Fruit fly (Drosophila melanogaster) whole organism, embryonic: ENCODE results near the gene Elal.

Experiments
- Atf3 ChIP-seq: fragments of 200-800 bp; sonication (Bioruptor generic); optimal IDR thresholded peaks from 3 replicates; lab custom pipeline; 2016; ENCODE audit warnings: missing biosample characterization, missing genetic modification characterization
- CG1024 ChIP-seq: fragments of 200-800 bp; sonication (Bioruptor generic); IDR thresholded peaks from 2 replicates; pipeline ENCODE4 v1.3.6; 2022; ENCODE audit warnings: missing biosample characterization, missing genetic modification characterization
- CG10267 ChIP-seq: fragments of 200-800 bp; sonication (Bioruptor generic); optimal IDR thresholded peaks from 2 replicates; lab custom pipeline; 2018; ENCODE audit warnings: missing biosample characterization, mild to moderate bottlenecking, missing genetic modification characterization, moderate library complexity
- CG10462 ChIP-seq: fragments of 200-800 bp; sonication (Bioruptor generic); optimal IDR thresholded peaks from 2 replicates; lab custom pipeline; 2016; ENCODE audit warnings: missing biosample characterization, missing genetic modification characterization
- CG10959 ChIP-seq: fragments of 200-800 bp; sonication (Bioruptor generic); IDR thresholded peaks from 2 replicates; pipeline ENCODE4 v1.3.6; 2022; ENCODE audit warnings: missing biosample characterization, missing genetic modification characterization
- CG10979 ChIP-seq: fragments of 200-800 bp; sonication (Bioruptor generic); optimal IDR thresholded peaks from 2 replicates; lab custom pipeline; 2018; ENCODE audit warnings: missing biosample characterization, mild to moderate bottlenecking, missing genetic modification characterization, moderate library complexity
- CG15269 ChIP-seq: fragments of 200-800 bp; sonication (Bioruptor generic); optimal IDR thresholded peaks from 2 replicates; lab custom pipeline; 2018; ENCODE audit warnings: missing biosample characterization, mild to moderate bottlenecking, missing genetic modification characterization, moderate library complexity
- CG18599 ChIP-seq: fragments of 200-800 bp; sonication (Bioruptor generic); optimal IDR thresholded peaks from 3 replicates; lab custom pipeline; 2017; ENCODE audit warnings: missing biosample characterization, missing genetic modification characterization, mild to moderate bottlenecking, moderate library complexity, missing genetic modification reagents
- CG18764 ChIP-seq: fragments of 200-800 bp; sonication (Bioruptor generic); optimal IDR thresholded peaks from 3 replicates; lab custom pipeline; 2016; ENCODE audit warnings: missing biosample characterization, missing genetic modification characterization
- CG2199 ChIP-seq: fragments of 200-800 bp; sonication (Bioruptor generic); IDR thresholded peaks from 3 replicates; pipeline ENCODE4 v1.3.6; 2022; ENCODE audit warnings: missing biosample characterization, missing genetic modification characterization
- CG2678 ChIP-seq: fragments of 200-800 bp; sonication (Bioruptor generic); optimal IDR thresholded peaks from 3 replicates; lab custom pipeline; 2019; ENCODE audit warnings: missing biosample characterization, mild to moderate bottlenecking, missing genetic modification characterization, moderate library complexity
- CG2875 ChIP-seq: fragments of 200-800 bp; sonication (Bioruptor generic); optimal IDR thresholded peaks from 2 replicates; lab custom pipeline; 2017; ENCODE audit warnings: missing biosample characterization, mild to moderate bottlenecking, missing genetic modification characterization, missing genetic modification reagents
- CG3847 ChIP-seq: fragments of 200-800 bp; sonication (Bioruptor generic); IDR thresholded peaks from 2 replicates; pipeline ENCODE4 v1.3.6; 2022; ENCODE audit warnings: missing biosample characterization, missing genetic modification characterization
- CG4360 ChIP-seq: fragments of 200-800 bp; sonication (Bioruptor generic); IDR thresholded peaks from 2 replicates; pipeline ENCODE4 v1.3.6; 2022; ENCODE audit warnings: missing biosample characterization, missing genetic modification characterization
- CG43689 ChIP-seq: fragments of 200-800 bp; sonication (Bioruptor generic); IDR thresholded peaks from 2 replicates; pipeline ENCODE4 v1.3.6; 2022; ENCODE audit warnings: missing biosample characterization, missing genetic modification characterization
- CG6683 ChIP-seq: fragments of 200-800 bp; sonication (Bioruptor generic); optimal IDR thresholded peaks from 2 replicates; lab custom pipeline; 2017; ENCODE audit warnings: missing biosample characterization, mild to moderate bottlenecking, missing genetic modification characterization, missing genetic modification reagents
- CG7372 ChIP-seq: fragments of 200-800 bp; sonication (Bioruptor generic); IDR thresholded peaks from 2 replicates; pipeline ENCODE4 v1.3.6; 2022; ENCODE audit warnings: missing biosample characterization, missing genetic modification characterization
- CG7745 ChIP-seq: fragments of 200-800 bp; sonication (Bioruptor generic); optimal IDR thresholded peaks from 2 replicates; lab custom pipeline; 2018; ENCODE audit warnings: missing biosample characterization, mild to moderate bottlenecking, missing genetic modification characterization, moderate library complexity
- Dip2 ChIP-seq: fragments of 200-800 bp; sonication (Bioruptor generic); IDR thresholded peaks from 2 replicates; pipeline ENCODE4 v1.3.6; 2022; ENCODE audit warnings: missing biosample characterization, missing genetic modification characterization
- Drgx ChIP-seq: fragments of 200-800 bp; sonication (Bioruptor generic); IDR thresholded peaks from 2 replicates; pipeline ENCODE4 v1.3.6; 2022; ENCODE audit warnings: missing biosample characterization, missing genetic modification characterization
- HLH4C ChIP-seq: fragments of 200-800 bp; sonication (Bioruptor generic); IDR thresholded peaks from 3 replicates; pipeline ENCODE4 v1.3.6; 2022; ENCODE audit warnings: missing biosample characterization, missing genetic modification characterization; ENCODE audit not compliant: partially characterized antibody
- HmgZ ChIP-seq: fragments of 200-800 bp; sonication (Bioruptor generic); optimal IDR thresholded peaks from 2 replicates; lab custom pipeline; 2018; ENCODE audit warnings: missing biosample characterization, mild to moderate bottlenecking, missing genetic modification characterization
- Hsf ChIP-seq: fragments of 200-800 bp; sonication (Bioruptor generic); optimal IDR thresholded peaks from 3 replicates; lab custom pipeline; 2016; ENCODE audit warnings: missing biosample characterization, missing genetic modification characterization
- Max ChIP-seq: fragments of 200-800 bp; sonication (Bioruptor generic); optimal IDR thresholded peaks from 2 replicates; lab custom pipeline; 2016; ENCODE audit warnings: missing biosample characterization, mild to moderate bottlenecking, missing genetic modification characterization
- NC2α ChIP-seq: fragments of 200-800 bp; sonication (Bioruptor generic); optimal IDR thresholded peaks from 2 replicates; lab custom pipeline; 2016; ENCODE audit warnings: missing biosample characterization, missing genetic modification characterization
- Ptx1 ChIP-seq: fragments of 200-800 bp; sonication (Bioruptor generic); IDR thresholded peaks from 2 replicates; pipeline ENCODE4 v1.3.6; 2022; ENCODE audit warnings: missing biosample characterization, missing genetic modification characterization
- Ravus ChIP-seq: fragments of 200-800 bp; sonication (Bioruptor generic); IDR thresholded peaks from 2 replicates; pipeline ENCODE4 v1.3.6; 2022; ENCODE audit warnings: missing biosample characterization, missing genetic modification characterization
- Sin3A ChIP-seq: fragments of >200 bp; optimal IDR thresholded peaks from 2 replicates; lab custom pipeline; 2018
- Six4 ChIP-seq: fragments of 200-800 bp; sonication (Bioruptor generic); optimal IDR thresholded peaks from 2 replicates; lab custom pipeline; 2016; ENCODE audit warnings: missing biosample characterization, missing genetic modification characterization
- Sry-β ChIP-seq: fragments of 200-800 bp; sonication (Bioruptor generic); optimal IDR thresholded peaks from 2 replicates; lab custom pipeline; 2018; ENCODE audit warnings: missing biosample characterization, mild to moderate bottlenecking, missing genetic modification characterization, moderate library complexity
- Sry-δ ChIP-seq: fragments of 200-800 bp; sonication (Bioruptor generic); optimal IDR thresholded peaks from 2 replicates; lab custom pipeline; 2016; ENCODE audit warnings: missing biosample characterization, missing genetic modification characterization
- Vsx1 ChIP-seq: fragments of 200-800 bp; sonication (Bioruptor generic); optimal IDR thresholded peaks from 2 replicates; lab custom pipeline; 2017; ENCODE audit warnings: missing biosample characterization, mild to moderate bottlenecking, missing genetic modification characterization, missing genetic modification reagents
- ato ChIP-seq: fragments of 200-800 bp; sonication (Bioruptor generic); IDR thresholded peaks from 2 replicates; pipeline ENCODE4 v1.3.6; 2022; ENCODE audit warnings: missing biosample characterization, missing genetic modification characterization; ENCODE audit not compliant: partially characterized antibody
- bigmax ChIP-seq: fragments of 200-800 bp; sonication (Bioruptor generic); optimal IDR thresholded peaks from 2 replicates; lab custom pipeline; 2018; ENCODE audit warnings: missing biosample characterization, mild to moderate bottlenecking, missing genetic modification characterization
- da ChIP-seq: fragments of 200-800 bp; sonication (Bioruptor generic); optimal IDR thresholded peaks from 2 replicates; lab custom pipeline; 2016; ENCODE audit warnings: missing biosample characterization, missing genetic modification characterization
- dmrt11E ChIP-seq: fragments of 200-800 bp; sonication (Bioruptor generic); optimal IDR thresholded peaks from 3 replicates; lab custom pipeline; 2018; ENCODE audit warnings: missing biosample characterization, mild to moderate bottlenecking, missing genetic modification characterization, moderate library complexity
- dmrt99B ChIP-seq: fragments of 200-800 bp; sonication (Bioruptor generic); optimal IDR thresholded peaks from 2 replicates; lab custom pipeline; 2018; ENCODE audit warnings: missing biosample characterization, mild to moderate bottlenecking, missing genetic modification characterization, moderate library complexity
- fru ChIP-seq: fragments of >200 bp; optimal IDR thresholded peaks from 2 replicates; lab custom pipeline; 2017
- gce ChIP-seq: fragments of 200-800 bp; sonication (Bioruptor generic); IDR thresholded peaks from 3 replicates; pipeline ENCODE4 v1.3.6; 2022; ENCODE audit warnings: missing biosample characterization, missing genetic modification characterization
- ham ChIP-seq: fragments of 200-800 bp; sonication (Bioruptor generic); IDR thresholded peaks from 2 replicates; pipeline ENCODE4 v1.3.6; 2022; ENCODE audit warnings: missing biosample characterization, missing genetic modification characterization
- her ChIP-seq: fragments of 200-800 bp; sonication (Bioruptor generic); optimal IDR thresholded peaks from 2 replicates; lab custom pipeline; 2016; ENCODE audit warnings: missing biosample characterization, missing genetic modification characterization
- hkb ChIP-seq, 2 experiments: fragments of 200-800 bp in 1 of 2; fragments of >200 bp in 1 of 2; sonication (Bioruptor generic) in 1 of 2; IDR thresholded peaks in 1 of 2; optimal IDR thresholded peaks in 1 of 2; 2 replicates each; pipeline versions ENCODE4 v1.3.6 to Lab custom; 2017 to 2022; ENCODE audit warnings: missing biosample characterization in 1 of 2, missing genetic modification characterization in 1 of 2
- nerfin-1 ChIP-seq: fragments of 200-800 bp; sonication (Bioruptor generic); optimal IDR thresholded peaks from 3 replicates; lab custom pipeline; 2019; ENCODE audit warnings: missing biosample characterization, mild to moderate bottlenecking, missing genetic modification characterization, moderate library complexity
- phol ChIP-seq: fragments of 200-800 bp; sonication (Bioruptor generic); optimal IDR thresholded peaks from 3 replicates; lab custom pipeline; 2018; ENCODE audit warnings: missing biosample characterization, mild to moderate bottlenecking, missing genetic modification characterization, moderate library complexity
- pros ChIP-seq: fragments of 200-800 bp; sonication (Bioruptor generic); optimal IDR thresholded peaks from 3 replicates; lab custom pipeline; 2019; ENCODE audit warnings: missing biosample characterization, mild to moderate bottlenecking, missing genetic modification characterization, moderate library complexity
- repo ChIP-seq: fragments of 200-800 bp; sonication (Bioruptor generic); optimal IDR thresholded peaks from 2 replicates; lab custom pipeline; 2016; ENCODE audit warnings: missing biosample characterization, missing genetic modification characterization
- rib ChIP-seq: fragments of 200-800 bp; sonication (Bioruptor generic); IDR thresholded peaks from 2 replicates; pipeline ENCODE4 v1.3.6; 2022; ENCODE audit warnings: missing biosample characterization, missing genetic modification characterization
- schlank ChIP-seq: fragments of 200-800 bp; sonication (Bioruptor generic); optimal IDR thresholded peaks from 2 replicates; lab custom pipeline; 2018; ENCODE audit warnings: missing biosample characterization, mild to moderate bottlenecking, missing genetic modification characterization
- yki ChIP-seq: fragments of >200 bp; optimal IDR thresholded peaks from 3 replicates; lab custom pipeline; 2018

Gene Elal

dm6 chr3R:24875939-24876842, 11.0 kb downstream of the Elal start, which contains the start of gene CG3744 (continued):
- peak; percentile 53 for TF ChIP-seq Atf3 (GFP tag; lab: Kevin White, UChicago)
- peak; percentile 90 for TF ChIP-seq CG15269 (tag; lab: Kevin White, UChicago)
- TF ChIP-seq Sry-δ: peak; percentile 92
- TF ChIP-seq Six4 (GFP tag; lab: Kevin White, UChicago): peak; percentile 86
- TF ChIP-seq CG6683 (GFP tag; lab: Kevin White, UChicago): peak; percentile 76
- TF ChIP-seq HmgZ (tag; lab: Kevin White, UChicago): peak; percentile 73
- TF ChIP-seq nerfin-1 (tag; lab: Kevin White, UChicago): peak; percentile 80
- peak; percentile 96 for TF ChIP-seq CG3847 (GFP tag; lab: Robert Waterston, UW)
- peak; percentile 90 for TF ChIP-seq phol (tag; lab: Kevin White, UChicago)
- peak; percentile 75 for TF ChIP-seq Ravus
- peak; percentile 89 for TF ChIP-seq Drgx (GFP tag; lab: Robert Waterston, UW)
- TF ChIP-seq CG18764 (GFP tag; lab: Kevin White, UChicago): peak; percentile 81
- peak; percentile 84 for TF ChIP-seq CG10979 (tag; lab: Kevin White, UChicago)
- peak; percentile 82 for TF ChIP-seq CG43689 (GFP tag; lab: Robert Waterston, UW)
- TF ChIP-seq Dip2: 0 out of 2 replicates have a peak, but pooled peaks have one; percentile 9
- TF ChIP-seq CG18599 (GFP tag; lab: Kevin White, UChicago): peak; percentile 93
- peak; percentile 85 for TF ChIP-seq dmrt99B (tag; lab: Kevin White, UChicago)
- peak; percentile 86 for TF ChIP-seq CG2199 (GFP tag; lab: Robert Waterston, UW)
- peak; percentile 45 for TF ChIP-seq NC2α (GFP tag; lab: Kevin White, UChicago)
- peak; percentile 85 for TF ChIP-seq CG10267 (tag; lab: Kevin White, UChicago)
- TF ChIP-seq schlank (tag; lab: Kevin White, UChicago): peak; percentile 67
- peak; percentile 79 for TF ChIP-seq CG10462 (GFP tag; lab: Kevin White, UChicago)
- peak; percentile 52; the same call in 1 of the 2 replicates for TF ChIP-seq ham
- TF ChIP-seq gce (GFP tag; lab: Robert Waterston, UW): peak; percentile 87
- peak; percentile 73 for TF ChIP-seq Sin3A (lab: Kevin White, UChicago)
- no peak for TF ChIP-seq bigmax (GFP tag; lab: Kevin White, UChicago)
- peak; percentile 86 for TF ChIP-seq Hsf (GFP tag; lab: Kevin White, UChicago)
- TF ChIP-seq ato: peak; percentile 77
- TF ChIP-seq CG7745 (tag; lab: Kevin White, UChicago): no peak
- no peak for TF ChIP-seq Vsx1 (GFP tag; lab: Kevin White, UChicago)
- TF ChIP-seq dmrt11E (tag; lab: Kevin White, UChicago): peak; percentile 86
- TF ChIP-seq Sry-β: peak; percentile 56
- TF ChIP-seq repo (GFP tag; lab: Kevin White, UChicago): peak; percentile 54
- TF ChIP-seq hkb (optimal IDR thresholded peaks at IDR 0.05; lab: Kevin White, UChicago): no peak
- TF ChIP-seq hkb (GFP tag; IDR thresholded peaks at IDR 0.05; lab: Robert Waterston, UW): peak; percentile 89
- peak; percentile 85 for TF ChIP-seq CG1024
- TF ChIP-seq CG2875 (GFP tag; lab: Kevin White, UChicago): peak; percentile 74
- no peak for TF ChIP-seq yki (lab: Kevin White, UChicago)
- peak; percentile 39 for TF ChIP-seq her
- peak; percentile 87 for TF ChIP-seq HLH4C (GFP tag; lab: Robert Waterston, UW)
- peak; percentile 90 for TF ChIP-seq CG2678 (tag; lab: Kevin White, UChicago)
- TF ChIP-seq Ptx1 (GFP tag; lab: Robert Waterston, UW): peak; percentile 95
- TF ChIP-seq Max: peak; percentile 54
- peak; percentile 90 for TF ChIP-seq rib (GFP tag; lab: Robert Waterston, UW)
- TF ChIP-seq CG4360 (GFP tag; lab: Robert Waterston, UW): peak; percentile 93
- TF ChIP-seq fru (lab: Kevin White, UChicago): no peak
- peak; percentile 88 for TF ChIP-seq CG10959
- peak; percentile 93 for TF ChIP-seq CG7372 (GFP tag; lab: Robert Waterston, UW)
- no peak for TF ChIP-seq pros (GFP tag; lab: Kevin White, UChicago)
- TF ChIP-seq da: no peak
